Worm (Caenorhabditis elegans) whole organism, midembryonic: ENCODE data around the gene dsh-1.

Experiments used
- T22C8.4 ChIP-seq: fragments of 200-800 bp; sonication (Bioruptor generic); IDR thresholded peaks from 2 replicates; pipeline ENCODE4 v1.3.6; 2022; ENCODE audit warnings: missing genetic modification characterization, missing compliant biosample characterization
- flt-1 ChIP-seq: fragments of 200-800 bp; sonication (Bioruptor generic); IDR thresholded peaks from 2 replicates; pipeline ENCODE4 v1.3.6; 2022; ENCODE audit warnings: missing genetic modification characterization, missing compliant biosample characterization
- med-1 ChIP-seq: sonication (generic microtip); optimal IDR thresholded peaks from 2 replicates; lab custom pipeline; 2017; ENCODE audit warnings: missing genetic modification characterization, mild to moderate bottlenecking, missing compliant biosample characterization, antibody characterized with exemption, missing genetic modification reagents; ENCODE audit not compliant: insufficient read depth
- ref-1 ChIP-seq: fragments of 200-800 bp; sonication (Bioruptor generic); conservative IDR thresholded peaks from 2 replicates; pipeline ENCODE4 v1.3.6; 2022; ENCODE audit warnings: missing genetic modification reagents, missing genetic modification characterization, missing compliant biosample characterization
- tab-1 ChIP-seq: fragments of 200-800 bp; sonication (Bioruptor generic); IDR thresholded peaks from 2 replicates; pipeline ENCODE4 v1.3.6; 2022; ENCODE audit warnings: missing genetic modification characterization, missing compliant biosample characterization
- ztf-23 ChIP-seq: fragments of 200-800 bp; sonication (Bioruptor generic); IDR thresholded peaks from 2 replicates; pipeline ENCODE4 v1.3.6; 2022; ENCODE audit warnings: missing genetic modification reagents, missing genetic modification characterization, missing compliant biosample characterization
- ztf-29 ChIP-seq: fragments of 200-800 bp; sonication (Bioruptor generic); IDR thresholded peaks from 2 replicates; pipeline ENCODE4 v1.3.6; 2022; ENCODE audit warnings: missing genetic modification reagents, missing genetic modification characterization, missing compliant biosample characterization

ce11 chrII:5246791-5247361 lies 21.7 kb upstream of the dsh-1 start, which contains the start of gene ptr-6:
- TF ChIP-seq T22C8.4 (GFP tag; lab: Robert Waterston, UW) (no peak), ref-1 (GFP tag; lab: Robert Waterston, UW) (no peak), ztf-23 (GFP tag; lab: Robert Waterston, UW) (no peak), ztf-29 (no peak), tab-1 (no peak), flt-1 (no peak), med-1 (GFP tag; lab: Kevin White, UChicago) (no peak)
